Fruit fly (Drosophila melanogaster) whole organism, embryonic: Measurements from ENCODE around the gene mei-P26.

Source experiments
- Adf1 ChIP-seq: fragments of 200-800 bp; sonication (Bioruptor generic); IDR thresholded peaks from 2 replicates; pipeline ENCODE4 v1.3.6; 2022; ENCODE audit warnings: missing biosample characterization, missing genetic modification characterization
- Awh ChIP-seq: fragments of 200-800 bp; sonication (Bioruptor generic); IDR thresholded peaks from 2 replicates; pipeline ENCODE4, ENCODE4 v1.3.6; 2022; ENCODE audit warnings: missing biosample characterization, missing genetic modification characterization
- CG10366 ChIP-seq: fragments of 200-800 bp; sonication (Bioruptor generic); IDR thresholded peaks from 2 replicates; pipeline ENCODE4 v1.3.6; 2022; ENCODE audit warnings: missing biosample characterization, missing genetic modification characterization
- CG10431 ChIP-seq: fragments of 200-800 bp; sonication (Bioruptor generic); optimal IDR thresholded peaks from 3 replicates; lab custom pipeline; 2018; ENCODE audit warnings: missing biosample characterization, mild to moderate bottlenecking, missing genetic modification characterization
- CG11723 ChIP-seq: fragments of 200-800 bp; sonication (Bioruptor generic); optimal IDR thresholded peaks from 2 replicates; lab custom pipeline; 2017; ENCODE audit warnings: missing biosample characterization, mild to moderate bottlenecking, missing genetic modification characterization
- CG12219 ChIP-seq: fragments of 200-800 bp; sonication (Bioruptor generic); optimal IDR thresholded peaks from 3 replicates; lab custom pipeline; 2018; ENCODE audit warnings: missing biosample characterization, mild to moderate bottlenecking, missing genetic modification characterization
- CG12236 ChIP-seq: fragments of 200-800 bp; sonication (Bioruptor generic); optimal IDR thresholded peaks from 2 replicates; lab custom pipeline; 2016; ENCODE audit warnings: missing biosample characterization, missing genetic modification characterization
- CG12744 ChIP-seq: fragments of 200-800 bp; sonication (Bioruptor generic); optimal IDR thresholded peaks from 2 replicates; lab custom pipeline; 2016; ENCODE audit warnings: missing biosample characterization, missing genetic modification characterization
- CG15514 ChIP-seq: fragments of 200-800 bp; sonication (Bioruptor generic); optimal IDR thresholded peaks from 3 replicates; lab custom pipeline; 2017; ENCODE audit warnings: missing biosample characterization, missing genetic modification characterization, mild to moderate bottlenecking, moderate library complexity, missing genetic modification reagents
- CG2129 ChIP-seq: fragments of 200-800 bp; sonication (Bioruptor generic); IDR thresholded peaks from 2 replicates; pipeline ENCODE4 v1.3.6; 2022; ENCODE audit warnings: missing biosample characterization, missing genetic modification characterization; ENCODE audit not compliant: partially characterized antibody
- CG30020 ChIP-seq: fragments of 200-800 bp; optimal IDR thresholded peaks from 2 replicates; lab custom pipeline; 2019; ENCODE audit warnings: missing biosample characterization, mild to moderate bottlenecking, missing genetic modification characterization, moderate library complexity
- CG32772 ChIP-seq: fragments of 200-800 bp; sonication (Bioruptor generic); IDR thresholded peaks from 2 replicates; pipeline ENCODE4 v1.3.6; 2022; ENCODE audit warnings: missing biosample characterization, missing genetic modification characterization
- CG5180 ChIP-seq: fragments of 200-800 bp; sonication (Bioruptor generic); optimal IDR thresholded peaks from 3 replicates; lab custom pipeline; 2017; ENCODE audit warnings: missing biosample characterization, missing genetic modification characterization, mild to moderate bottlenecking, moderate library complexity, missing genetic modification reagents
- CG5953 ChIP-seq: fragments of 200-800 bp; sonication (Bioruptor generic); IDR thresholded peaks from 2 replicates; pipeline ENCODE4 v1.3.6; 2022; ENCODE audit warnings: missing biosample characterization, missing genetic modification characterization
- CG7963 ChIP-seq: fragments of 200-800 bp; sonication (Bioruptor generic); IDR thresholded peaks from 3 replicates; pipeline ENCODE4 v1.3.6; 2022; ENCODE audit warnings: missing biosample characterization, missing genetic modification characterization; ENCODE audit not compliant: partially characterized antibody
- D19B ChIP-seq: fragments of 200-800 bp; sonication (Bioruptor generic); optimal IDR thresholded peaks from 2 replicates; lab custom pipeline; 2017; ENCODE audit warnings: missing biosample characterization, mild to moderate bottlenecking, missing genetic modification characterization
- Dad ChIP-seq: fragments of 200-800 bp; sonication (Bioruptor generic); optimal IDR thresholded peaks from 3 replicates; lab custom pipeline; 2016; ENCODE audit warnings: missing biosample characterization, missing genetic modification characterization
- Dp ChIP-seq: fragments of 200-800 bp; sonication (Bioruptor generic); optimal IDR thresholded peaks from 2 replicates; lab custom pipeline; 2018; ENCODE audit warnings: missing biosample characterization, mild to moderate bottlenecking, missing genetic modification characterization, moderate library complexity
- H2.0 ChIP-seq: fragments of 200-800 bp; sonication (Bioruptor generic); IDR thresholded peaks from 2 replicates; pipeline ENCODE4 v1.3.6; 2022; ENCODE audit warnings: missing biosample characterization, missing genetic modification characterization
- HLH4C ChIP-seq: fragments of 200-800 bp; sonication (Bioruptor generic); IDR thresholded peaks from 3 replicates; pipeline ENCODE4 v1.3.6; 2022; ENCODE audit warnings: missing biosample characterization, missing genetic modification characterization; ENCODE audit not compliant: partially characterized antibody
- Hr78 ChIP-seq, 2 experiments: fragments of 200-800 bp in 1 of 2; fragments of >200 bp in 1 of 2; sonication (Bioruptor generic) in 1 of 2; optimal IDR thresholded peaks; 2 replicates each; lab custom pipeline; 2017 to 2019; ENCODE audit warnings: missing biosample characterization in 2 of 2, missing genetic modification characterization in 2 of 2, mild to moderate bottlenecking in 1 of 2, moderate library complexity in 1 of 2
- MBD-R2 ChIP-seq: fragments of 200-800 bp; sonication (Bioruptor generic); IDR thresholded peaks from 2 replicates; pipeline ENCODE4 v1.3.6; 2022; ENCODE audit warnings: missing biosample characterization, missing genetic modification characterization
- Myb ChIP-seq: fragments of 200-800 bp; sonication (Bioruptor generic); optimal IDR thresholded peaks from 2 replicates; lab custom pipeline; 2016; ENCODE audit warnings: missing biosample characterization, missing genetic modification characterization
- Trl ChIP-seq, 3 experiments: fragments of >200 bp in 2 of 3; fragments of 200-800 bp in 1 of 3; sonication (Bioruptor generic) in 1 of 3; optimal IDR thresholded peaks; 2 replicates in 1 of 3; 3 replicates in 2 of 3; lab custom pipeline; 2016 to 2017; ENCODE audit warnings: missing biosample characterization in 1 of 3, missing genetic modification characterization in 1 of 3
- croc ChIP-seq: fragments of 200-800 bp; sonication (Bioruptor generic); conservative IDR thresholded peaks from 3 replicates; pipeline ENCODE4 v1.3.6; 2022; ENCODE audit warnings: missing biosample characterization, missing genetic modification characterization
- dmrt11E ChIP-seq: fragments of 200-800 bp; sonication (Bioruptor generic); optimal IDR thresholded peaks from 3 replicates; lab custom pipeline; 2018; ENCODE audit warnings: missing biosample characterization, mild to moderate bottlenecking, missing genetic modification characterization, moderate library complexity
- exex ChIP-seq: fragments of 200-800 bp; sonication (Bioruptor generic); optimal IDR thresholded peaks from 4 replicates; lab custom pipeline; 2018; ENCODE audit warnings: missing biosample characterization, mild to moderate bottlenecking, missing genetic modification characterization, moderate library complexity
- fd3F ChIP-seq: fragments of 200-800 bp; sonication (Bioruptor generic); optimal IDR thresholded peaks from 2 replicates; lab custom pipeline; 2018; ENCODE audit warnings: missing biosample characterization, mild to moderate bottlenecking, missing genetic modification characterization, moderate library complexity
- gfzf ChIP-seq: fragments of 200-800 bp; sonication (Bioruptor generic); optimal IDR thresholded peaks from 2 replicates; lab custom pipeline; 2016; ENCODE audit warnings: missing biosample characterization, mild to moderate bottlenecking, missing genetic modification characterization, moderate library complexity
- gt ChIP-seq: fragments of 200-800 bp; sonication (Bioruptor generic); IDR thresholded peaks from 2 replicates; pipeline ENCODE4 v1.3.6; 2022; ENCODE audit warnings: missing biosample characterization, missing genetic modification characterization
- insv ChIP-seq, 2 experiments: fragments of 200-800 bp; sonication (Bioruptor generic); optimal IDR thresholded peaks; 3 replicates each; lab custom pipeline; 2016 to 2018; ENCODE audit warnings: missing biosample characterization in 2 of 2, missing genetic modification characterization in 2 of 2
- phol ChIP-seq: fragments of 200-800 bp; sonication (Bioruptor generic); optimal IDR thresholded peaks from 3 replicates; lab custom pipeline; 2018; ENCODE audit warnings: missing biosample characterization, mild to moderate bottlenecking, missing genetic modification characterization, moderate library complexity
- pros ChIP-seq: fragments of 200-800 bp; sonication (Bioruptor generic); optimal IDR thresholded peaks from 3 replicates; lab custom pipeline; 2019; ENCODE audit warnings: missing biosample characterization, mild to moderate bottlenecking, missing genetic modification characterization, moderate library complexity
- pzg ChIP-seq: fragments of 200-800 bp; sonication (Bioruptor generic); optimal IDR thresholded peaks from 3 replicates; lab custom pipeline; 2018; ENCODE audit warnings: missing biosample characterization, mild to moderate bottlenecking, missing genetic modification characterization, moderate library complexity
- sd ChIP-seq: fragments of 200-800 bp; sonication (Bioruptor generic); optimal IDR thresholded peaks from 3 replicates; lab custom pipeline; 2018; ENCODE audit warnings: missing biosample characterization, mild to moderate bottlenecking, missing genetic modification characterization, moderate library complexity
- sens ChIP-seq: fragments of 200-800 bp; sonication (Bioruptor generic); peaks from one replicate; lab custom pipeline; 2016; ENCODE audit warnings: missing biosample characterization, missing genetic modification characterization
- shn ChIP-seq: fragments of 200-800 bp; sonication (Bioruptor generic); optimal IDR thresholded peaks from 3 replicates; lab custom pipeline; 2016; ENCODE audit warnings: missing biosample characterization, missing genetic modification characterization
- ssp ChIP-seq: fragments of 200-800 bp; sonication (Bioruptor generic); IDR thresholded peaks from 2 replicates; pipeline ENCODE4 v1.3.6; 2022; ENCODE audit warnings: missing biosample characterization, missing genetic modification characterization
- stwl ChIP-seq: fragments of 200-800 bp; sonication (Bioruptor generic); optimal IDR thresholded peaks from 3 replicates; lab custom pipeline; 2018; ENCODE audit warnings: missing biosample characterization, mild to moderate bottlenecking, missing genetic modification characterization, moderate library complexity
- tx ChIP-seq: fragments of 200-800 bp; sonication (Bioruptor generic); optimal IDR thresholded peaks from 2 replicates; lab custom pipeline; 2016; ENCODE audit warnings: missing biosample characterization, missing genetic modification characterization
- vvl ChIP-seq: fragments of 200-800 bp; sonication (Bioruptor generic); IDR thresholded peaks from 2 replicates; pipeline ENCODE4 v1.3.6; 2022; ENCODE audit warnings: missing biosample characterization, missing genetic modification characterization

Gene mei-P26

DNA sequence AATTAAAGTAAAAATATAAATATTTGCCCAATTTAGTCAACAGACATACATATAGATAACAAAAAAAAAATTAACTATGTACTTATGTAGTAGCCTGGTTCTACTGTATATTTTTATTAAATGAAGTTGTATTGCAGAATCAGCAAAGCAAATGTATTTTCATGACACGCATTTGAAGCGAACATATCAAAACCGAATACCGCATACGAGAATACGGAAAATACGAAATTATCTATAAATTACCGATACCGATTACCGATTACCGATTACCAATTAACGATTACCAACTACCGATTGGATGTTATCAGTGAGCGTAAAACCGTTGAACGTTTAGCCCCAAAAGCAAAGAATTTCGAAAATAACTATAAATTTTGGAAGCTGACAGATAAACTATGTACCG is 24.4 kb downstream of the mei-P26 start (continued):
- TF ChIP-seq tx (GFP tag; lab: Kevin White, UChicago) (no peak), gt (GFP tag; lab: Robert Waterston, UW) (no peak), insv (GFP tag; optimal IDR thresholded peaks at IDR 0.05; lab: Kevin White, UChicago) (no peak), Dp (GFP tag; lab: Kevin White, UChicago) (no peak), CG7963 (GFP tag; lab: Robert Waterston, UW) (0 out of 3 replicates have a peak, but pooled peaks have one; percentile 20), gfzf (GFP tag; lab: Kevin White, UChicago) (peak; percentile 10), Myb (GFP tag; lab: Kevin White, UChicago) (peak; percentile 12), CG10366 (GFP tag; lab: Robert Waterston, UW) (no peak), Adf1 (GFP tag; lab: Robert Waterston, UW) (no peak), shn (no peak), CG10431 (GFP tag; lab: Kevin White, UChicago) (no peak), CG5953 (no peak), CG11723 (no peak), croc (no peak), CG12744 (no peak), MBD-R2 (GFP tag; lab: Robert Waterston, UW) (no peak), CG30020 (tag; lab: Kevin White, UChicago) (no peak), stwl (tag; lab: Kevin White, UChicago) (peak; percentile 66), phol (tag; lab: Kevin White, UChicago) (peak; percentile 15), D19B (GFP tag; lab: Kevin White, UChicago) (no peak), CG32772 (GFP tag; lab: Robert Waterston, UW) (no peak), pzg (GFP tag; lab: Kevin White, UChicago) (no peak)

dm6 chrX:9190555-9191184 is 27.6 kb downstream of the mei-P26 start, which contains the start of gene CG12115:
TSS of gene CG12115 (minus strand) at chrX:9190605.
- peak; percentile 2 for TF ChIP-seq CG15514 (GFP tag; lab: Kevin White, UChicago)
- TF ChIP-seq sens (GFP tag; lab: Kevin White, UChicago) = peak; percentile 32
- no peak for TF ChIP-seq Dad (GFP tag; lab: Kevin White, UChicago)
- TF ChIP-seq Trl (optimal IDR thresholded peaks at IDR 0.05; lab: Kevin White, UChicago) = peak in 1 of 2 experiments; percentile 80
- no peak for TF ChIP-seq Trl (GFP tag; optimal IDR thresholded peaks at IDR 0.05; lab: Kevin White, UChicago)
- peak; percentile 92 for TF ChIP-seq exex

- TF ChIP-seq dmrt11E (tag; lab: Kevin White, UChicago) (no peak), CG12219 (no peak), Hr78 (GFP tag; optimal IDR thresholded peaks at IDR 0.05; lab: Kevin White, UChicago) (no peak), sd (tag; lab: Kevin White, UChicago) (no peak), fd3F (GFP tag; lab: Kevin White, UChicago) (no peak), Awh (no peak), CG5180 (GFP tag; lab: Kevin White, UChicago) (no peak), ssp (GFP tag; lab: Robert Waterston, UW) (no peak), CG2129 (GFP tag; lab: Robert Waterston, UW) (no peak), vvl (GFP tag; lab: Robert Waterston, UW) (no peak), pros (GFP tag; lab: Kevin White, UChicago) (no peak), H2.0 (GFP tag; lab: Robert Waterston, UW) (no peak), CG12236 (no peak), HLH4C (GFP tag; lab: Robert Waterston, UW) (no peak)
Measured at dm6 chrX:9191357-9191756, 28.3 kb downstream of the mei-P26 start, which contains the start of gene CG12057. TSS of gene CG12057 (plus strand) at chrX:9191657.
